Fruit fly (Drosophila melanogaster) whole organism, embryonic: ENCODE results near the gene CG7963.
A peak's percentile ranks its signal among the peaks of the same experiment; 100 is the strongest.

Experiments
- Bgb ChIP-seq: fragments of 200-800 bp; sonication (Bioruptor generic); IDR thresholded peaks from 2 replicates; pipeline ENCODE4 v1.3.6; 2022; ENCODE audit warnings: missing biosample characterization, missing genetic modification characterization; ENCODE audit not compliant: partially characterized antibody
- CG10543 ChIP-seq: fragments of 200-800 bp; sonication (Bioruptor generic); optimal IDR thresholded peaks from 3 replicates; lab custom pipeline; 2017; ENCODE audit warnings: missing biosample characterization, mild to moderate bottlenecking, missing genetic modification characterization, moderate library complexity
- CG11456 ChIP-seq: fragments of 200-800 bp; sonication (Bioruptor generic); IDR thresholded peaks from 3 replicates; pipeline ENCODE4 v1.3.6; 2022; ENCODE audit warnings: missing biosample characterization, missing genetic modification characterization
- CG12659 ChIP-seq: fragments of 200-800 bp; sonication (Bioruptor generic); optimal IDR thresholded peaks from 3 replicates; lab custom pipeline; 2017; ENCODE audit warnings: mild to moderate bottlenecking, missing biosample characterization, missing genetic modification reagents, missing genetic modification characterization
- CG12769 ChIP-seq: fragments of 200-800 bp; sonication (Bioruptor generic); optimal IDR thresholded peaks from 2 replicates; lab custom pipeline; 2019; ENCODE audit warnings: missing biosample characterization, mild to moderate bottlenecking, missing genetic modification characterization, moderate library complexity
- CG14965 ChIP-seq: fragments of 200-800 bp; sonication (Bioruptor generic); optimal IDR thresholded peaks from 2 replicates; lab custom pipeline; 2016; ENCODE audit warnings: missing biosample characterization, missing genetic modification characterization, borderline replicate concordance
- CG15269 ChIP-seq: fragments of 200-800 bp; sonication (Bioruptor generic); optimal IDR thresholded peaks from 2 replicates; lab custom pipeline; 2018; ENCODE audit warnings: missing biosample characterization, mild to moderate bottlenecking, missing genetic modification characterization, moderate library complexity
- CG15514 ChIP-seq: fragments of 200-800 bp; sonication (Bioruptor generic); optimal IDR thresholded peaks from 3 replicates; lab custom pipeline; 2017; ENCODE audit warnings: missing biosample characterization, missing genetic modification characterization, mild to moderate bottlenecking, moderate library complexity, missing genetic modification reagents
- CG1603 ChIP-seq: fragments of 200-800 bp; sonication (Bioruptor generic); optimal IDR thresholded peaks from 2 replicates; lab custom pipeline; 2019; ENCODE audit warnings: missing biosample characterization, mild to moderate bottlenecking, missing genetic modification characterization, moderate library complexity
- CG1647 ChIP-seq: fragments of 200-800 bp; sonication (Bioruptor generic); optimal IDR thresholded peaks from 3 replicates; lab custom pipeline; 2016; ENCODE audit warnings: missing biosample characterization, missing genetic modification characterization
- CG17385 ChIP-seq: fragments of 200-800 bp; sonication (Bioruptor generic); optimal IDR thresholded peaks from 3 replicates; lab custom pipeline; 2018; ENCODE audit warnings: missing biosample characterization, mild to moderate bottlenecking, missing genetic modification characterization
- CG2129 ChIP-seq: fragments of 200-800 bp; sonication (Bioruptor generic); IDR thresholded peaks from 2 replicates; pipeline ENCODE4 v1.3.6; 2022; ENCODE audit warnings: missing biosample characterization, missing genetic modification characterization; ENCODE audit not compliant: partially characterized antibody
- CG31365 ChIP-seq: fragments of 200-800 bp; sonication (Bioruptor generic); optimal IDR thresholded peaks from 2 replicates; lab custom pipeline; 2018; ENCODE audit warnings: missing biosample characterization, mild to moderate bottlenecking, missing genetic modification characterization
- CG4854 ChIP-seq: fragments of 200-800 bp; sonication (Bioruptor generic); optimal IDR thresholded peaks from 2 replicates; lab custom pipeline; 2016; ENCODE audit warnings: missing biosample characterization, missing genetic modification characterization, inconsistent platforms
- CG6791 ChIP-seq: fragments of 200-800 bp; sonication (Bioruptor generic); IDR thresholded peaks from 3 replicates; pipeline ENCODE4 v1.3.6; 2022; ENCODE audit warnings: missing biosample characterization, missing genetic modification characterization; ENCODE audit not compliant: partially characterized antibody
- CG7786 ChIP-seq: fragments of 200-800 bp; sonication (Bioruptor generic); optimal IDR thresholded peaks from 2 replicates; lab custom pipeline; 2016; ENCODE audit warnings: missing biosample characterization, missing genetic modification characterization
- CG8290 ChIP-seq, 3 experiments: fragments of 200-800 bp; sonication (Bioruptor generic); optimal IDR thresholded peaks; 2 replicates each; lab custom pipeline; 2016 to 2019; ENCODE audit warnings: missing biosample characterization in 3 of 3, missing genetic modification characterization in 3 of 3, mild to moderate bottlenecking in 2 of 3, moderate library complexity in 1 of 3
- CG8478 ChIP-seq: fragments of >200 bp; optimal IDR thresholded peaks from 2 replicates; lab custom pipeline; 2018
- CG8765 ChIP-seq: fragments of 200-800 bp; sonication (Bioruptor generic); IDR thresholded peaks from 2 replicates; pipeline ENCODE4 v1.3.6; 2022; ENCODE audit warnings: missing biosample characterization, missing genetic modification characterization
- CoRest ChIP-seq: fragments of 200-800 bp; sonication (Bioruptor generic); optimal IDR thresholded peaks from 3 replicates; lab custom pipeline; 2018; ENCODE audit warnings: missing biosample characterization, mild to moderate bottlenecking, missing genetic modification characterization, moderate library complexity
- HLH4C ChIP-seq: fragments of 200-800 bp; sonication (Bioruptor generic); IDR thresholded peaks from 3 replicates; pipeline ENCODE4 v1.3.6; 2022; ENCODE audit warnings: missing biosample characterization, missing genetic modification characterization; ENCODE audit not compliant: partially characterized antibody
- Myb ChIP-seq: fragments of 200-800 bp; sonication (Bioruptor generic); optimal IDR thresholded peaks from 2 replicates; lab custom pipeline; 2016; ENCODE audit warnings: missing biosample characterization, missing genetic modification characterization
- Oaz ChIP-seq: fragments of 200-800 bp; sonication (Bioruptor generic); IDR thresholded peaks from 2 replicates; pipeline ENCODE4 v1.3.6; 2022; ENCODE audit warnings: missing biosample characterization, missing genetic modification characterization
- Poxn ChIP-seq: fragments of 200-800 bp; sonication (Bioruptor generic); IDR thresholded peaks from 2 replicates; pipeline ENCODE4 v1.3.6; 2022; ENCODE audit warnings: missing biosample characterization, missing genetic modification characterization
- Six4 ChIP-seq: fragments of 200-800 bp; sonication (Bioruptor generic); optimal IDR thresholded peaks from 2 replicates; lab custom pipeline; 2016; ENCODE audit warnings: missing biosample characterization, missing genetic modification characterization
- Sry-β ChIP-seq: fragments of 200-800 bp; sonication (Bioruptor generic); optimal IDR thresholded peaks from 2 replicates; lab custom pipeline; 2018; ENCODE audit warnings: missing biosample characterization, mild to moderate bottlenecking, missing genetic modification characterization, moderate library complexity
- Sry-δ ChIP-seq: fragments of 200-800 bp; sonication (Bioruptor generic); optimal IDR thresholded peaks from 2 replicates; lab custom pipeline; 2016; ENCODE audit warnings: missing biosample characterization, missing genetic modification characterization
- Usf ChIP-seq: fragments of 200-800 bp; sonication (Bioruptor generic); optimal IDR thresholded peaks from 2 replicates; lab custom pipeline; 2017; ENCODE audit warnings: missing genotype, missing biosample characterization, missing genetic modification characterization
- Vsx1 ChIP-seq: fragments of 200-800 bp; sonication (Bioruptor generic); optimal IDR thresholded peaks from 2 replicates; lab custom pipeline; 2017; ENCODE audit warnings: missing biosample characterization, mild to moderate bottlenecking, missing genetic modification characterization, missing genetic modification reagents
- abd-A ChIP-seq: fragments of 200-800 bp; sonication (Bioruptor generic); optimal IDR thresholded peaks from 3 replicates; lab custom pipeline; 2019; ENCODE audit warnings: missing biosample characterization, mild to moderate bottlenecking, missing genetic modification characterization, moderate library complexity
- bcd ChIP-seq: fragments of 200-800 bp; sonication (Bioruptor generic); optimal IDR thresholded peaks from 2 replicates; lab custom pipeline; 2017; ENCODE audit warnings: missing biosample characterization, mild to moderate bottlenecking, missing genetic modification characterization
- ci ChIP-seq: fragments of 200-800 bp; sonication (Bioruptor generic); IDR thresholded peaks from 3 replicates; pipeline ENCODE4 v1.3.6; 2022; ENCODE audit warnings: missing biosample characterization, missing genetic modification characterization
- ewg ChIP-seq: fragments of 200-800 bp; sonication (Bioruptor generic); optimal IDR thresholded peaks from 3 replicates; lab custom pipeline; 2017; ENCODE audit warnings: mild to moderate bottlenecking, missing biosample characterization, missing genetic modification reagents, missing genetic modification characterization
- gfzf ChIP-seq: fragments of 200-800 bp; sonication (Bioruptor generic); optimal IDR thresholded peaks from 2 replicates; lab custom pipeline; 2016; ENCODE audit warnings: missing biosample characterization, mild to moderate bottlenecking, missing genetic modification characterization, moderate library complexity
- jing ChIP-seq: fragments of 200-800 bp; sonication (Bioruptor generic); optimal IDR thresholded peaks from 2 replicates; lab custom pipeline; 2018; ENCODE audit warnings: missing biosample characterization, mild to moderate bottlenecking, missing genetic modification characterization
- mirr ChIP-seq: fragments of 200-800 bp; sonication (Bioruptor generic); optimal IDR thresholded peaks from 3 replicates; lab custom pipeline; 2018; ENCODE audit warnings: missing biosample characterization, mild to moderate bottlenecking, missing genetic modification characterization
- nau ChIP-seq: fragments of 200-800 bp; sonication (Bioruptor generic); optimal IDR thresholded peaks from 3 replicates; lab custom pipeline; 2017; ENCODE audit warnings: missing biosample characterization, mild to moderate bottlenecking, missing genetic modification characterization, missing genetic modification reagents
- oc ChIP-seq: fragments of 200-800 bp; sonication (Bioruptor generic); optimal IDR thresholded peaks from 2 replicates; lab custom pipeline; 2018; ENCODE audit warnings: missing biosample characterization, mild to moderate bottlenecking, missing genetic modification characterization, moderate library complexity
- onecut ChIP-seq: fragments of 200-800 bp; sonication (Bioruptor generic); IDR thresholded peaks from 2 replicates; pipeline ENCODE4 v1.3.6; 2022; ENCODE audit warnings: missing biosample characterization, missing genetic modification characterization
- ro ChIP-seq: fragments of 200-800 bp; sonication (Bioruptor generic); IDR thresholded peaks from 2 replicates; pipeline ENCODE4 v1.3.6; 2022; ENCODE audit warnings: missing biosample characterization, missing genetic modification characterization
- schlank ChIP-seq: fragments of 200-800 bp; sonication (Bioruptor generic); optimal IDR thresholded peaks from 2 replicates; lab custom pipeline; 2018; ENCODE audit warnings: missing biosample characterization, mild to moderate bottlenecking, missing genetic modification characterization
- sd ChIP-seq: fragments of 200-800 bp; sonication (Bioruptor generic); optimal IDR thresholded peaks from 3 replicates; lab custom pipeline; 2018; ENCODE audit warnings: missing biosample characterization, mild to moderate bottlenecking, missing genetic modification characterization, moderate library complexity
- sens ChIP-seq: fragments of 200-800 bp; sonication (Bioruptor generic); peaks from one replicate; lab custom pipeline; 2016; ENCODE audit warnings: missing biosample characterization, missing genetic modification characterization
- sr ChIP-seq: fragments of 200-800 bp; sonication (Bioruptor generic); IDR thresholded peaks from 3 replicates; pipeline ENCODE4 v1.3.6; 2022; ENCODE audit warnings: missing biosample characterization, missing genetic modification characterization
- stwl ChIP-seq: fragments of 200-800 bp; sonication (Bioruptor generic); optimal IDR thresholded peaks from 3 replicates; lab custom pipeline; 2018; ENCODE audit warnings: missing biosample characterization, mild to moderate bottlenecking, missing genetic modification characterization, moderate library complexity
- tna ChIP-seq: fragments of 200-800 bp; sonication (Bioruptor generic); IDR thresholded peaks from 2 replicates; pipeline ENCODE4 v1.3.6; 2022; ENCODE audit warnings: missing biosample characterization, missing genetic modification characterization; ENCODE audit not compliant: partially characterized antibody
- yki ChIP-seq: fragments of >200 bp; optimal IDR thresholded peaks from 3 replicates; lab custom pipeline; 2018
- zen ChIP-seq: fragments of 200-800 bp; sonication (Bioruptor generic); optimal IDR thresholded peaks from 3 replicates; lab custom pipeline; 2018; ENCODE audit warnings: missing biosample characterization, mild to moderate bottlenecking, missing genetic modification characterization, moderate library complexity
- zf30C ChIP-seq: fragments of 200-800 bp; sonication (Bioruptor generic); optimal IDR thresholded peaks from 3 replicates; lab custom pipeline; 2018; ENCODE audit warnings: missing biosample characterization, mild to moderate bottlenecking, missing genetic modification characterization

Gene CG7963

dm6 chr3R:8356626-8357290, 5.9 kb upstream of the CG7963 start, which contains the start of gene stck (continued):
- peak; percentile 97 for TF ChIP-seq mirr
- TF ChIP-seq CG1647, result no peak
- no peak for TF ChIP-seq oc (tag; lab: Kevin White, UChicago)
- no peak for TF ChIP-seq Usf (GFP tag; lab: Kevin White, UChicago)
- TF ChIP-seq CG6791 (GFP tag; lab: Robert Waterston, UW), result peak; percentile 61; the same call in 2 of the 3 replicates
- TF ChIP-seq CG14965, result no peak
- peak; percentile 31 for TF ChIP-seq stwl
- TF ChIP-seq gfzf (GFP tag; lab: Kevin White, UChicago), result peak; percentile 94
- TF ChIP-seq Myb (GFP tag; lab: Kevin White, UChicago), result peak; percentile 25
- TF ChIP-seq CG17385 (GFP tag; lab: Kevin White, UChicago), result peak; percentile 36
- no peak for TF ChIP-seq Poxn (GFP tag; lab: Robert Waterston, UW)
- TF ChIP-seq yki (lab: Kevin White, UChicago), result no peak
- peak; percentile 79 for TF ChIP-seq Sry-δ
- no peak for TF ChIP-seq nau (GFP tag; lab: Kevin White, UChicago)
- peak; percentile 44 for TF ChIP-seq CoRest
- no peak for TF ChIP-seq CG4854 (GFP tag; lab: Kevin White, UChicago)
- TF ChIP-seq schlank (tag; lab: Kevin White, UChicago), result peak; percentile 25
- no peak for TF ChIP-seq CG8290 (GFP tag; optimal IDR thresholded peaks at IDR 0.05; lab: Kevin White, UChicago)
- TF ChIP-seq CG8290 (tag; optimal IDR thresholded peaks at IDR 0.05; lab: Kevin White, UChicago), result peak in 1 of 2 experiments; percentile 27
- no peak for TF ChIP-seq CG12769 (tag; lab: Kevin White, UChicago)
- TF ChIP-seq abd-A, result peak; percentile 5
- TF ChIP-seq CG8478 (lab: Kevin White, UChicago), result no peak
- no peak for TF ChIP-seq zf30C (GFP tag; lab: Kevin White, UChicago)
- TF ChIP-seq Sry-β (GFP tag; lab: Kevin White, UChicago), result peak; percentile 97
- TF ChIP-seq CG2129 (GFP tag; lab: Robert Waterston, UW), result peak; percentile 24; the same call in 1 of the 2 replicates
- TF ChIP-seq CG12659 (GFP tag; lab: Kevin White, UChicago), result peak; percentile 27
- TF ChIP-seq CG1603 (tag; lab: Kevin White, UChicago), result peak; percentile 26
- TF ChIP-seq ci (GFP tag; lab: Robert Waterston, UW), result no peak
- peak; percentile 8 for TF ChIP-seq Vsx1 (GFP tag; lab: Kevin White, UChicago)
- no peak for TF ChIP-seq onecut (GFP tag; lab: Robert Waterston, UW)
- TF ChIP-seq tna (GFP tag; lab: Robert Waterston, UW), result peak; percentile 70
- no peak for TF ChIP-seq sr (GFP tag; lab: Robert Waterston, UW)
- peak; percentile 4 for TF ChIP-seq bcd (GFP tag; lab: Kevin White, UChicago)
- no peak for TF ChIP-seq CG11456 (GFP tag; lab: Robert Waterston, UW)
- TF ChIP-seq Bgb (GFP tag; lab: Robert Waterston, UW), result peak; percentile 67
- no peak for TF ChIP-seq Six4 (GFP tag; lab: Kevin White, UChicago)
- peak; percentile 58 for TF ChIP-seq sens
- TF ChIP-seq jing (GFP tag; lab: Kevin White, UChicago), result no peak
- TF ChIP-seq CG10543 (GFP tag; lab: Kevin White, UChicago), result peak; percentile 39
- no peak for TF ChIP-seq Oaz (GFP tag; lab: Robert Waterston, UW)
- no peak for TF ChIP-seq CG31365 (tag; lab: Kevin White, UChicago)
- TF ChIP-seq CG7786 (GFP tag; lab: Kevin White, UChicago), result peak; percentile 5
- TF ChIP-seq CG8765 (GFP tag; lab: Robert Waterston, UW), result no peak
- TF ChIP-seq sd (tag; lab: Kevin White, UChicago), result peak; percentile 74
- no peak for TF ChIP-seq CG15269 (tag; lab: Kevin White, UChicago)
- peak; percentile 34 for TF ChIP-seq ewg
- TF ChIP-seq zen, result peak; percentile 14
- TF ChIP-seq HLH4C (GFP tag; lab: Robert Waterston, UW), result peak; percentile 76
- peak; percentile 48 for TF ChIP-seq CG15514 (GFP tag; lab: Kevin White, UChicago)
- TF ChIP-seq ro, result no peak
